Fruit fly (Drosophila melanogaster) whole organism, wandering third instar larva: ENCODE measurements around the gene djl.

Experiments used
- Abd-B ChIP-seq: fragments of >200 bp; optimal IDR thresholded peaks from 2 replicates; lab custom pipeline; 2017; ENCODE audit warnings: missing biosample characterization, missing genetic modification characterization
- CG32264 ChIP-seq: fragments of 200-800 bp; sonication (Bioruptor generic); optimal IDR thresholded peaks from 2 replicates; lab custom pipeline; 2016; ENCODE audit warnings: missing biosample characterization, missing genetic modification characterization
- CG9705 ChIP-seq: fragments of 200-800 bp; sonication (Bioruptor generic); optimal IDR thresholded peaks from 2 replicates; lab custom pipeline; 2018; ENCODE audit warnings: missing biosample characterization, mild to moderate bottlenecking, missing genetic modification characterization
- CrebA ChIP-seq: fragments of 200-800 bp; sonication (Bioruptor generic); optimal IDR thresholded peaks from 2 replicates; lab custom pipeline; 2016; ENCODE audit warnings: missing biosample characterization, mild to moderate bottlenecking, missing genetic modification characterization, borderline replicate concordance
- Dfd ChIP-seq: fragments of >200 bp; optimal IDR thresholded peaks from 2 replicates; lab custom pipeline; 2017; ENCODE audit warnings: missing biosample characterization, missing genetic modification characterization
- Dif ChIP-seq: fragments of 200-275, 200-300 bp; sonication (Bioruptor generic); optimal IDR thresholded peaks from 2 replicates; lab custom pipeline; 2018; ENCODE audit warnings: missing biosample characterization, missing genetic modification characterization; ENCODE audit not compliant: partially characterized antibody
- GATAd ChIP-seq: sonication (Bioruptor generic); optimal IDR thresholded peaks from 2 replicates; lab custom pipeline; 2016; ENCODE audit warnings: missing biosample characterization, missing genetic modification characterization
- HLH106 ChIP-seq: fragments of 200-800 bp; optimal IDR thresholded peaks from 3 replicates; lab custom pipeline; 2019; ENCODE audit warnings: missing biosample characterization, mild to moderate bottlenecking, missing genetic modification characterization, moderate library complexity
- Hnf4 ChIP-seq: fragments of 200-800 bp; sonication (Bioruptor generic); optimal IDR thresholded peaks from 2 replicates; lab custom pipeline; 2016; ENCODE audit warnings: missing biosample characterization, mild to moderate bottlenecking, missing genetic modification characterization
- Hr78 ChIP-seq: fragments of >200 bp; optimal IDR thresholded peaks from 2 replicates; lab custom pipeline; 2017; ENCODE audit warnings: missing biosample characterization, missing genetic modification characterization
- Hr83 ChIP-seq: fragments of 200-300 bp; sonication (Bioruptor generic); optimal IDR thresholded peaks from 2 replicates; lab custom pipeline; 2016; ENCODE audit warnings: missing biosample characterization, mild to moderate bottlenecking, missing genetic modification characterization, moderate library complexity; ENCODE audit not compliant: poor library complexity, severe bottlenecking
- Jra ChIP-seq: sonication (Bioruptor generic); optimal IDR thresholded peaks from 2 replicates; lab custom pipeline; 2016; ENCODE audit warnings: missing biosample characterization, missing genetic modification characterization
- Mio ChIP-seq: sonication (Bioruptor generic); optimal IDR thresholded peaks from 2 replicates; lab custom pipeline; 2016; ENCODE audit warnings: missing biosample characterization, missing genetic modification characterization
- N ChIP-seq: fragments of >200 bp; optimal IDR thresholded peaks from 2 replicates; lab custom pipeline; 2018; ENCODE audit warnings: missing biosample characterization, missing external identifiers, missing genetic modification characterization
- OdsH ChIP-seq: fragments of 200-800 bp; sonication (Bioruptor generic); optimal IDR thresholded peaks from 2 replicates; lab custom pipeline; 2016; ENCODE audit warnings: missing biosample characterization, mild to moderate bottlenecking, missing genetic modification characterization
- Rel ChIP-seq, 2 experiments: fragments of 200-800 bp; sonication (Bioruptor generic) in 1 of 2; optimal IDR thresholded peaks; 2 replicates in 1 of 2; 3 replicates in 1 of 2; lab custom pipeline; 2016 to 2019; ENCODE audit warnings: mild to moderate bottlenecking in 2 of 2, missing biosample characterization in 2 of 2, missing genetic modification characterization in 2 of 2, moderate library complexity in 1 of 2
- Sp1 ChIP-seq: fragments of 200-800 bp; sonication (Bioruptor generic); optimal IDR thresholded peaks from 3 replicates; lab custom pipeline; 2019; ENCODE audit warnings: missing biosample characterization, mild to moderate bottlenecking, missing genetic modification characterization, moderate library complexity
- Vsx2 ChIP-seq: fragments of 200-300, 225-300 bp; sonication (Bioruptor generic); optimal IDR thresholded peaks from 2 replicates; lab custom pipeline; 2018; ENCODE audit warnings: missing biosample characterization, missing genetic modification characterization; ENCODE audit not compliant: partially characterized antibody
- br ChIP-seq: fragments of 200-800 bp; sonication (Bioruptor generic); optimal IDR thresholded peaks from 2 replicates; lab custom pipeline; 2016; ENCODE audit warnings: missing biosample characterization, missing genetic modification characterization
- brk ChIP-seq: fragments of 200-800 bp; sonication (Bioruptor generic); optimal IDR thresholded peaks from 2 replicates; lab custom pipeline; 2016; ENCODE audit warnings: missing biosample characterization, mild to moderate bottlenecking, missing genetic modification characterization
- dl ChIP-seq, 2 experiments: fragments of 175-275, 200-275 bp in 1 of 2; fragments of 200-275 bp in 1 of 2; sonication (Bioruptor generic); optimal IDR thresholded peaks; lab custom pipeline; 2018; ENCODE audit warnings: mild to moderate bottlenecking in 2 of 2, missing biosample characterization in 2 of 2, missing genetic modification characterization in 2 of 2, moderate library complexity in 2 of 2; ENCODE audit not compliant: partially characterized antibody in 2 of 2, insufficient read depth in 1 of 2
- dmrt93B ChIP-seq: fragments of 200-800 bp; sonication (Bioruptor generic); optimal IDR thresholded peaks from 2 replicates; lab custom pipeline; 2018; ENCODE audit warnings: missing biosample characterization, mild to moderate bottlenecking, missing genetic modification characterization
- dsf ChIP-seq: sonication (Bioruptor generic); optimal IDR thresholded peaks from 2 replicates; lab custom pipeline; 2016; ENCODE audit warnings: missing biosample characterization, missing genetic modification characterization, borderline replicate concordance
- ey ChIP-seq: fragments of 200-800 bp; sonication (Bioruptor generic); optimal IDR thresholded peaks from 2 replicates; lab custom pipeline; 2016; ENCODE audit warnings: missing biosample characterization, missing genetic modification characterization
- foxo ChIP-seq, 2 experiments: fragments of 200-800 bp; sonication (Bioruptor generic); optimal IDR thresholded peaks; 2 replicates in 1 of 2; 3 replicates in 1 of 2; lab custom pipeline; 2016 to 2017; ENCODE audit warnings: missing biosample characterization in 2 of 2, missing genetic modification characterization in 2 of 2
- h ChIP-seq: fragments of 200-800 bp; sonication (Bioruptor generic); optimal IDR thresholded peaks from 3 replicates; lab custom pipeline; 2016; ENCODE audit warnings: missing biosample characterization, mild to moderate bottlenecking, missing genetic modification characterization
- jim ChIP-seq: fragments of 175-275, 200-325 bp; sonication (Bioruptor generic); optimal IDR thresholded peaks from 2 replicates; lab custom pipeline; 2016; ENCODE audit warnings: missing biosample characterization, mild to moderate bottlenecking, missing genetic modification characterization
- lola ChIP-seq: fragments of >200 bp; optimal IDR thresholded peaks from 2 replicates; lab custom pipeline; 2017; ENCODE audit warnings: missing biosample characterization, missing genetic modification characterization
- psq ChIP-seq: fragments of 200-800 bp; sonication (Bioruptor generic); optimal IDR thresholded peaks from 3 replicates; lab custom pipeline; 2017; ENCODE audit warnings: missing biosample characterization, mild to moderate bottlenecking, missing genetic modification characterization, moderate library complexity
- rgr ChIP-seq: fragments of 200-800 bp; sonication (Bioruptor generic); optimal IDR thresholded peaks from 3 replicates; lab custom pipeline; 2016; ENCODE audit warnings: missing biosample characterization, mild to moderate bottlenecking, missing genetic modification characterization
- sage ChIP-seq: fragments of 200-800 bp; sonication (Bioruptor generic); optimal IDR thresholded peaks from 2 replicates; lab custom pipeline; 2016; ENCODE audit warnings: missing biosample characterization, mild to moderate bottlenecking, missing genetic modification characterization
- tai ChIP-seq: sonication (Bioruptor generic); optimal IDR thresholded peaks from 2 replicates; lab custom pipeline; 2016; ENCODE audit warnings: missing biosample characterization, missing genetic modification characterization
- usp ChIP-seq: fragments of >200 bp; optimal IDR thresholded peaks from 2 replicates; lab custom pipeline; 2017; ENCODE audit warnings: missing biosample characterization, missing genetic modification characterization
- woc ChIP-seq: sonication (Bioruptor generic); optimal IDR thresholded peaks from 2 replicates; lab custom pipeline; 2016; ENCODE audit warnings: missing biosample characterization, mild to moderate bottlenecking, missing genetic modification characterization

The djl gene

dm6 chr3R:7087201-7087505, 26.6 kb downstream of the djl start:
- no peak for TF ChIP-seq dl (GFP tag; optimal IDR thresholded peaks at IDR 0.05; lab: Kevin White, UChicago; ENCODE audit: insufficient read depth in 1 of 2, partially characterized antibody in 2 of 2)
- no peak for TF ChIP-seq Hr83 (GFP tag; lab: Kevin White, UChicago)
- no peak for TF ChIP-seq Rel (GFP tag; optimal IDR thresholded peaks at IDR 0.05; lab: Kevin White, UChicago)
- TF ChIP-seq Rel (tag; optimal IDR thresholded peaks at IDR 0.05; lab: Kevin White, UChicago): no peak
- TF ChIP-seq foxo (GFP tag; optimal IDR thresholded peaks at IDR 0.05; lab: Kevin White, UChicago): no peak
- no peak for TF ChIP-seq CrebA
- no peak for TF ChIP-seq dmrt93B (GFP tag; lab: Kevin White, UChicago)
- no peak for TF ChIP-seq CG9705 (GFP tag; lab: Kevin White, UChicago)
- no peak for TF ChIP-seq ey (GFP tag; lab: Kevin White, UChicago)
- TF ChIP-seq GATAd: no peak
- no peak for TF ChIP-seq Hnf4 (GFP tag; lab: Kevin White, UChicago)
- no peak for TF ChIP-seq Abd-B (GFP tag; lab: Kevin White, UChicago)
- no peak for TF ChIP-seq N
- TF ChIP-seq tai (GFP tag; lab: Kevin White, UChicago): no peak
- TF ChIP-seq OdsH: no peak
- TF ChIP-seq woc: no peak
- no peak for TF ChIP-seq HLH106 (tag; lab: Kevin White, UChicago)
- TF ChIP-seq Hr78 (GFP tag; lab: Kevin White, UChicago): no peak
- TF ChIP-seq sage: no peak

- no peak for TF ChIP-seq woc
- TF ChIP-seq, all 38 proteins: peak for 0
These were observed 27.3 kb downstream of the djl start for dm6 chr3R:7087904-7088303.

dm6 chr3R:7088837-7089361, 28.3 kb downstream of the djl start:
- TF ChIP-seq Dif: no peak
- no peak for TF ChIP-seq rgr (GFP tag; lab: Kevin White, UChicago)
- TF ChIP-seq br (GFP tag; lab: Kevin White, UChicago): no peak
- no peak for TF ChIP-seq Rel (GFP tag; optimal IDR thresholded peaks at IDR 0.05; lab: Kevin White, UChicago)
- TF ChIP-seq Rel (tag; optimal IDR thresholded peaks at IDR 0.05; lab: Kevin White, UChicago): peak; percentile 33
- TF ChIP-seq CG9705 (GFP tag; lab: Kevin White, UChicago): no peak
- TF ChIP-seq tai (GFP tag; lab: Kevin White, UChicago): no peak
- peak; percentile 30 for TF ChIP-seq Jra (GFP tag; lab: Kevin White, UChicago)
- no peak for TF ChIP-seq HLH106 (tag; lab: Kevin White, UChicago)
- no peak for TF ChIP-seq Vsx2
- no peak for TF ChIP-seq CG32264 (GFP tag; lab: Kevin White, UChicago)
- TF ChIP-seq lola (GFP tag; lab: Kevin White, UChicago): no peak
- TF ChIP-seq jim (GFP tag; lab: Kevin White, UChicago): no peak
- no peak for TF ChIP-seq Mio (GFP tag; lab: Kevin White, UChicago)
- TF ChIP-seq OdsH: no peak
- peak; percentile 27 for TF ChIP-seq brk
- no peak for TF ChIP-seq usp (GFP tag; lab: Kevin White, UChicago)
- TF ChIP-seq N: no peak
- peak; percentile 13 for TF ChIP-seq Hnf4 (GFP tag; lab: Kevin White, UChicago)
- no peak for TF ChIP-seq foxo (GFP tag; optimal IDR thresholded peaks at IDR 0.05; lab: Kevin White, UChicago)
- TF ChIP-seq Dfd (GFP tag; lab: Kevin White, UChicago): no peak
- no peak for TF ChIP-seq dmrt93B (GFP tag; lab: Kevin White, UChicago)
- no peak for TF ChIP-seq h (GFP tag; lab: Kevin White, UChicago)
- no peak for TF ChIP-seq ey (GFP tag; lab: Kevin White, UChicago)
- TF ChIP-seq Hr83 (GFP tag; lab: Kevin White, UChicago): no peak
- no peak for TF ChIP-seq Hr78 (GFP tag; lab: Kevin White, UChicago)
- TF ChIP-seq Sp1: no peak

- no peak for TF ChIP-seq psq (GFP tag; lab: Kevin White, UChicago)
- TF ChIP-seq HLH106 (tag; lab: Kevin White, UChicago): peak; percentile 10
- no peak for TF ChIP-seq Rel (GFP tag; optimal IDR thresholded peaks at IDR 0.05; lab: Kevin White, UChicago)
- peak; percentile 17 for TF ChIP-seq Rel (tag; optimal IDR thresholded peaks at IDR 0.05; lab: Kevin White, UChicago)
- TF ChIP-seq ey (GFP tag; lab: Kevin White, UChicago): no peak
- TF ChIP-seq dsf (GFP tag; lab: Kevin White, UChicago): no peak
- no peak for TF ChIP-seq woc
These were observed 29.2 kb downstream of the djl start for dm6 chr3R:7089522-7090336.
